Fruit fly (Drosophila melanogaster): Measurements from ENCODE around the gene CG18628.

dm6 chr3L:10677816-10678215 is 38.3 kb downstream of the CG18628 start:
- TF ChIP-seq CG32006 (GFP tag; optimal IDR thresholded peaks at IDR 0.05) (no peak), dsx (GFP tag; optimal IDR thresholded peaks at IDR 0.05; ENCODE audit: poor library complexity, severe bottlenecking) (no peak), Ets96B (tag; optimal IDR thresholded peaks at IDR 0.05) (no peak), CG11902 (GFP tag; optimal IDR thresholded peaks at IDR 0.05) (no peak)
